Worm (Caenorhabditis elegans): ENCODE results near the gene srsx-8.

srsx-8 gene

ce11 chrV:1511537-1511936, 41.4 kb downstream of the srsx-8 start, which contains the start of gene nhr-260:
nhr-260 (minus strand) TSS chrV:1511637.
- TF ChIP-seq efl-1 (optimal IDR thresholded peaks at IDR 0.05) = no peak
- peak in 1 of 2 experiments; percentile 78 for TF ChIP-seq efl-1 (GFP tag; optimal IDR thresholded peaks at IDR 0.05 in 1 of 2)
- no peak for TF ChIP-seq lir-3 (tag; optimal IDR thresholded peaks at IDR 0.05; ENCODE audit: poor library complexity)

ce11 chrV:1505995-1506394, 46.9 kb downstream of the srsx-8 start, which contains the start of gene sru-28:
sru-28 (plus strand) TSS chrV:1506295.
- no peak for TF ChIP-seq elt-2 (tag; optimal IDR thresholded peaks at IDR 0.05)
- TF ChIP-seq efl-3 (GFP tag; optimal IDR thresholded peaks at IDR 0.05) = no peak
- TF ChIP-seq dpl-1 (GFP tag; optimal IDR thresholded peaks at IDR 0.05) = no peak
- TF ChIP-seq jun-1 (tag; optimal IDR thresholded peaks at IDR 0.05) = no peak
